Fruit fly (Drosophila melanogaster): Measurements from ENCODE around the gene p130CAS.

The p130CAS gene

DNA sequence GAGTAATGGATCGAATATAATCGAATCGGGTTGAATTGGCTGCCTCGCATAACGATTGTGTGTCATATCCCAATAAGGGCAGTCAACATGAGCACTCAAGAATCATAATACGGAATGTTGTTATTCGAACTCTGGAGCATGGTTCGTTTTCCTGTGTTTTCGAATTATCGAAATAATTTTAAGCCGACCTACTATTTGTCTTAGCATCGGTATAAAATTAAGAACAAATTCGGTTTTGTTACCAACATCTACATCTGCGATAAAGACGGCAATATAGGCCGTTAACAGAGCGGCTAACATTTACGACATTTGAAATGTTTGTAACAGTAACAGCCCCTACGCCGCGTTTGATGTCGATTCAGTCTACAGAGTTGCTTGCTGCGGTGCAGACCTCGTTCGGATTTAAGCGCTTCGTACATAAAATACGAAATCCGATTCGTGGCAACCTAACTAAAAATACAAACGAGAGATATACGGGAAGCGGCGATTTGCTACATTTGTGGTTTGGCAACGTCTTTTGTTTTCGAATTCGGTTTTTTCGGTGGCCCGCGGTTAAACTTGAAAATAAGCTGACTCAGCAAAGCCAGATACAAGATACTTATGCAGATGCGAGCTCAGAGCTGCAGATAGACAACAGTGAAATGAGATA, 7.9 kb downstream of the p130CAS start (continued):
- TF ChIP-seq Chrac-16 (GFP tag; optimal IDR thresholded peaks at IDR 0.05) (no peak), salm (tag; optimal IDR thresholded peaks at IDR 0.05) (no peak), Antp (GFP tag; optimal IDR thresholded peaks at IDR 0.05) (no peak), Drgx (GFP tag; IDR thresholded peaks at IDR 0.05) (no peak), trem (tag; optimal IDR thresholded peaks at IDR 0.05) (no peak), grau (tag; optimal IDR thresholded peaks at IDR 0.05) (peak; percentile 18), CG4328 (GFP tag; optimal IDR thresholded peaks at IDR 0.05) (no peak), sd (tag; optimal IDR thresholded peaks at IDR 0.05) (peak; percentile 5), aop (GFP tag; IDR thresholded peaks at IDR 0.05) (no peak), amos (GFP tag; IDR thresholded peaks at IDR 0.05; ENCODE audit: partially characterized antibody) (peak; percentile 43; the same call in 1 of the 2 replicates), sug (tag; optimal IDR thresholded peaks at IDR 0.05) (peak; percentile 60), sens (GFP tag) (peak; percentile 22), CG10959 (GFP tag; IDR thresholded peaks at IDR 0.05) (no peak), grn (GFP tag; optimal IDR thresholded peaks at IDR 0.05) (no peak), ci (GFP tag; IDR thresholded peaks at IDR 0.05) (peak; percentile 70), zen2 (GFP tag; IDR thresholded peaks at IDR 0.05; ENCODE audit: partially characterized antibody) (peak; percentile 27; the same call in 2 of the 3 replicates), gcm (GFP tag; optimal IDR thresholded peaks at IDR 0.05) (peak; percentile 37), NC2α (GFP tag; optimal IDR thresholded peaks at IDR 0.05) (no peak), Xrp1 (GFP tag; IDR thresholded peaks at IDR 0.05) (no peak), danr (GFP tag; IDR thresholded peaks at IDR 0.05) (no peak), ara (GFP tag; IDR thresholded peaks at IDR 0.05) (no peak), CG13894 (tag; optimal IDR thresholded peaks at IDR 0.05) (peak; percentile 79), NFAT (GFP tag; IDR thresholded peaks at IDR 0.05) (peak; percentile 36; the same call in 1 of the 2 replicates), CG17912 (GFP tag; optimal IDR thresholded peaks at IDR 0.05) (no peak), ems (GFP tag; optimal IDR thresholded peaks at IDR 0.05) (no peak), CG11093 (GFP tag; IDR thresholded peaks at IDR 0.05) (no peak), dpn (GFP tag; optimal IDR thresholded peaks at IDR 0.05) (no peak), YL-1 (GFP tag; optimal IDR thresholded peaks at IDR 0.05) (no peak), CG11695 (GFP tag; IDR thresholded peaks at IDR 0.05) (no peak), CG12299 (tag; optimal IDR thresholded peaks at IDR 0.05) (peak; percentile 35), gcm2 (GFP tag; optimal IDR thresholded peaks at IDR 0.05) (peak; percentile 5), pan (optimal IDR thresholded peaks at IDR 0.05) (no peak), pan (GFP tag; optimal IDR thresholded peaks at IDR 0.05 in 1 of 2, IDR thresholded peaks at IDR 0.05 in 1 of 2) (peak in 1 of 2 experiments; percentile 62), dm (GFP tag; optimal IDR thresholded peaks at IDR 0.05) (no peak), NC2β (GFP tag; optimal IDR thresholded peaks at IDR 0.05) (no peak), CG13775 (GFP tag; optimal IDR thresholded peaks at IDR 0.05) (no peak), crol (GFP tag; IDR thresholded peaks at IDR 0.05) (no peak), CG6791 (GFP tag; IDR thresholded peaks at IDR 0.05; ENCODE audit: partially characterized antibody) (no peak), CG34422 (GFP tag; IDR thresholded peaks at IDR 0.05) (no peak), hb (GFP tag; IDR thresholded peaks at IDR 0.05; ENCODE audit: partially characterized antibody) (no peak), CG10565 (GFP tag; optimal IDR thresholded peaks at IDR 0.05) (no peak), bigmax (GFP tag; optimal IDR thresholded peaks at IDR 0.05) (peak; percentile 51), Deaf1 (tag; optimal IDR thresholded peaks at IDR 0.05) (peak; percentile 91), CG6683 (GFP tag; optimal IDR thresholded peaks at IDR 0.05) (no peak), HmgZ (tag; optimal IDR thresholded peaks at IDR 0.05) (peak; percentile 52), CG9437 (GFP tag; optimal IDR thresholded peaks at IDR 0.05) (no peak), lov (optimal IDR thresholded peaks at IDR 0.05) (no peak), lov (GFP tag; IDR thresholded peaks at IDR 0.05) (no peak), vnd (GFP tag; IDR thresholded peaks at IDR 0.05; ENCODE audit: partially characterized antibody) (no peak), Bteb2 (GFP tag; optimal IDR thresholded peaks at IDR 0.05) (peak; percentile 4), CG3281 (GFP tag; optimal IDR thresholded peaks at IDR 0.05) (peak; percentile 46)

Data from whole organism, embryonic.